Worm (Caenorhabditis elegans): ENCODE data around the gene Y43F8A.2.

The Y43F8A.2 gene

ce11 chrV:19405276-19405815 is 34.0 kb downstream of the Y43F8A.2 start, which contains the start of the genes C25F9.6 and C25F9.10 (continued):
- TF ChIP-seq unc-62 (GFP tag; optimal IDR thresholded peaks at IDR 0.05 in 1 of 2) (peak in 1 of 2 experiments; percentile 2), unc-62 (tag; optimal IDR thresholded peaks at IDR 0.05) (no peak), nhr-28 (tag; optimal IDR thresholded peaks at IDR 0.05) (peak; percentile 63)

- peak; percentile 48 for TF ChIP-seq hlh-11 (tag; optimal IDR thresholded peaks at IDR 0.05)
- peak; percentile 56 for TF ChIP-seq dve-1 (tag; optimal IDR thresholded peaks at IDR 0.05; ENCODE audit: insufficient read depth)
- TF ChIP-seq duxl-1 (tag; optimal IDR thresholded peaks at IDR 0.05; ENCODE audit: poor library complexity): peak; percentile 12
- TF ChIP-seq fos-1 (tag; optimal IDR thresholded peaks at IDR 0.05): no peak
- peak; percentile 47 for TF ChIP-seq nhr-28 (tag; optimal IDR thresholded peaks at IDR 0.05)
- TF ChIP-seq Y48G9A.11 (GFP tag; IDR thresholded peaks at IDR 0.05): no peak
- TF ChIP-seq daf-16 (GFP tag; optimal IDR thresholded peaks at IDR 0.05): no peak
- TF ChIP-seq daf-16 (tag; optimal IDR thresholded peaks at IDR 0.05): peak; percentile 66
- peak; percentile 53; the same call in 1 of the 2 replicates for TF ChIP-seq dmd-6 (GFP tag; IDR thresholded peaks at IDR 0.05)
- peak; percentile 87 for TF ChIP-seq pqm-1 (tag; optimal IDR thresholded peaks at IDR 0.05)
These were observed 39.3 kb downstream of the Y43F8A.2 start, which contains the start of gene C25F9.5 for ce11 chrV:19410663-19411062. Gene C25F9.5, minus strand, starts transcription at chrV:19410857.

ce11 chrV:19416475-19416874 is 45.1 kb downstream of the Y43F8A.2 start, which contains the start of the genes C25F9.4 and C25F9.9:
Gene C25F9.4, minus strand, starts transcription at chrV:19416575.
Gene C25F9.9, plus strand, starts transcription at chrV:19416611.
- TF ChIP-seq snpc-4 (tag; optimal IDR thresholded peaks at IDR 0.05) (no peak), pqm-1 (tag; optimal IDR thresholded peaks at IDR 0.05) (peak; percentile 41), daf-16 (GFP tag; optimal IDR thresholded peaks at IDR 0.05) (no peak), daf-16 (tag; optimal IDR thresholded peaks at IDR 0.05) (peak; percentile 27), vab-7 (GFP tag; IDR thresholded peaks at IDR 0.05) (no peak), hlh-11 (tag; optimal IDR thresholded peaks at IDR 0.05) (no peak), unc-62 (GFP tag; optimal IDR thresholded peaks at IDR 0.05 in 1 of 2) (peak in 1 of 2 experiments; percentile 29), unc-62 (tag; optimal IDR thresholded peaks at IDR 0.05) (no peak), dmd-6 (GFP tag; IDR thresholded peaks at IDR 0.05) (peak; percentile 36; the same call in 1 of the 2 replicates), nhr-28 (tag; optimal IDR thresholded peaks at IDR 0.05) (peak; percentile 20)

ce11 chrV:19417836-19418235 is 46.5 kb downstream of the Y43F8A.2 start, which contains the start of gene C25F9.15:
Gene C25F9.15, plus strand, starts transcription at chrV:19418136.
- no peak for TF ChIP-seq dmd-8 (GFP tag; IDR thresholded peaks at IDR 0.05)
- TF ChIP-seq nhr-28 (tag; optimal IDR thresholded peaks at IDR 0.05): peak; percentile 30
- TF ChIP-seq hlh-11 (tag; optimal IDR thresholded peaks at IDR 0.05): no peak
- TF ChIP-seq pqm-1 (tag; optimal IDR thresholded peaks at IDR 0.05): peak; percentile 34
- peak; percentile 30 for TF ChIP-seq dve-1 (tag; optimal IDR thresholded peaks at IDR 0.05; ENCODE audit: insufficient read depth)

DNA sequence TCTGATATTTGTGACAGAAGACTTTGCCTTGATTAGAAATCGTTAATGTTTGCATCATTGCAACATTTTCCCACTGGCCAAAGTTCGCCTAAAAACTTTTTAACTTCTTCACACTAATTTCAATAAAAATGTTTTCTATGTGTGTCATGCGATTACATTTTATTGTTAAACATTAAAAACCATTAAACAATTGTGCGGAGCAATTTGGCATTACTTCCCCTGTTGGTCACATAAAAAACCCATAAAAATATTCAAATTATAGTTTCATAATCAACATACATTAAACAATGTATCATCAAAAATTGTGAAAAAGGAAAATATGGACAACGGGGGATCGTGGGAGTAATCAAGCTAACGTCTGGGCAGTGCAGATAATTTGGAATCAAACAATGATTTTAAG is 47.9 kb downstream of the Y43F8A.2 start:
- TF ChIP-seq php-3 (GFP tag; IDR thresholded peaks at IDR 0.05) (peak; percentile 94), nhr-28 (tag; optimal IDR thresholded peaks at IDR 0.05) (peak; percentile 6)

- TF ChIP-seq gei-8 (GFP tag; optimal IDR thresholded peaks at IDR 0.05) (no peak), aly-2 (tag; optimal IDR thresholded peaks at IDR 0.05) (no peak), mxl-3 (GFP tag; optimal IDR thresholded peaks at IDR 0.05) (no peak), unc-39 (tag; optimal IDR thresholded peaks at IDR 0.05) (no peak), php-3 (GFP tag; IDR thresholded peaks at IDR 0.05) (no peak), lim-7 (GFP tag; IDR thresholded peaks at IDR 0.05) (no peak), ctbp-1 (GFP tag; IDR thresholded peaks at IDR 0.05) (no peak), nhr-111 (GFP tag; optimal IDR thresholded peaks at IDR 0.05) (no peak)
These were observed 49.8 kb downstream of the Y43F8A.2 start, which contains the start of gene C25F9.2 for ce11 chrV:19421131-19421530. Gene C25F9.2, plus strand, starts transcription at chrV:19421471.
